Worm (Caenorhabditis elegans) whole organism, L2 larva: ENCODE measurements around the gene trpp-4.

Experiments used
- lin-39 ChIP-seq: fragments of 150-350 bp; optimal IDR thresholded peaks from 2 replicates; lab custom pipeline; 2014; ENCODE audit warnings: missing biosample characterization, missing genetic modification reagents, missing genetic modification characterization
- nhr-23 ChIP-seq: fragments of 150-350 bp; optimal IDR thresholded peaks from 2 replicates; lab custom pipeline; 2014; ENCODE audit warnings: missing biosample characterization, missing genetic modification reagents, missing genetic modification characterization
- nhr-77 ChIP-seq: fragments of 150-350 bp; optimal IDR thresholded peaks from 2 replicates; lab custom pipeline; 2014; ENCODE audit warnings: missing biosample characterization, missing genetic modification characterization

ce11 chrV:9416624-9417023 is 16.5 kb downstream of the trpp-4 start, which contains the start of gene F36D4.1:
- TF ChIP-seq nhr-77 (tag; lab: Kevin White, UChicago) (no peak), lin-39 (tag; lab: Kevin White, UChicago) (no peak), nhr-23 (no peak)
